Worm (Caenorhabditis elegans) whole organism, L1 larva: ENCODE results near the gene M01H9.2.

Source experiments
- C04F5.9 ChIP-seq: sonication (generic microtip); optimal IDR thresholded peaks from 2 replicates; lab custom pipeline; 2016; ENCODE audit warnings: missing genetic modification characterization, missing compliant biosample characterization
- C16A3.4 ChIP-seq: fragments of 150-350 bp; optimal IDR thresholded peaks from 2 replicates; lab custom pipeline; 2014; ENCODE audit warnings: missing biosample characterization, missing genetic modification characterization
- C34B4.2 ChIP-seq: sonication (generic microtip); optimal IDR thresholded peaks from 2 replicates; lab custom pipeline; 2017; ENCODE audit warnings: mild to moderate bottlenecking, missing genetic modification characterization, missing compliant biosample characterization
- F16B12.6 ChIP-seq: fragments of 150-350 bp; optimal IDR thresholded peaks from 2 replicates; lab custom pipeline; 2014; ENCODE audit warnings: missing biosample characterization, missing genetic modification characterization
- Y116A8C.19 ChIP-seq: sonication (generic microtip); optimal IDR thresholded peaks from 2 replicates; lab custom pipeline; 2016; ENCODE audit warnings: missing compliant biosample characterization, missing genetic modification characterization, borderline replicate concordance
- aha-1 ChIP-seq: fragments of 150-350 bp; optimal IDR thresholded peaks from 2 replicates; lab custom pipeline; 2014; ENCODE audit warnings: missing biosample characterization, missing genetic modification characterization
- aly-2 ChIP-seq: fragments of 150-350 bp; optimal IDR thresholded peaks from 2 replicates; lab custom pipeline; 2014; ENCODE audit warnings: missing biosample characterization, missing genetic modification characterization
- ama-1 ChIP-seq: fragments of 150-350 bp; optimal IDR thresholded peaks from 2 replicates; lab custom pipeline; 2014
- ceh-8 ChIP-seq: fragments of 200-800 bp; sonication (Bioruptor generic); optimal IDR thresholded peaks from 2 replicates; lab custom pipeline; 2018; ENCODE audit warnings: mild to moderate bottlenecking, missing genetic modification characterization, moderate library complexity, missing compliant biosample characterization
- ceh-82 ChIP-seq, 3 experiments: fragments of 150-350 bp in 1 of 3; sonication (generic microtip) in 2 of 3; optimal IDR thresholded peaks; 2 replicates each; lab custom pipeline; 2014 to 2017; ENCODE audit warnings: missing biosample characterization in 3 of 3, missing genetic modification characterization in 3 of 3
- ces-1 ChIP-seq: fragments of 150-350 bp; optimal IDR thresholded peaks from 2 replicates; lab custom pipeline; 2014; ENCODE audit warnings: missing biosample characterization, missing genetic modification reagents, missing genetic modification characterization
- efl-3 ChIP-seq: fragments of 200-800 bp; sonication (Bioruptor generic); optimal IDR thresholded peaks from 2 replicates; lab custom pipeline; 2018; ENCODE audit warnings: mild to moderate bottlenecking, missing genetic modification characterization, missing compliant biosample characterization
- egl-27 ChIP-seq, 2 experiments: fragments of 150-350 bp in 1 of 2; sonication (generic microtip); optimal IDR thresholded peaks; 3 replicates each; lab custom pipeline; 2017 to 2018; ENCODE audit warnings: missing biosample characterization in 2 of 2, missing genetic modification characterization in 2 of 2, missing genetic modification reagents in 2 of 2
- elt-2 ChIP-seq: sonication (generic microtip); optimal IDR thresholded peaks from 2 replicates; lab custom pipeline; 2016; ENCODE audit warnings: missing genetic modification characterization, mild to moderate bottlenecking, inconsistent platforms, missing compliant biosample characterization, missing genetic modification reagents
- elt-3 ChIP-seq, 6 experiments: fragments of 150-350 bp in 1 of 6; sonication (generic microtip); optimal IDR thresholded peaks; 2 replicates each; lab custom pipeline; 2017 to 2018; ENCODE audit warnings: missing biosample characterization in 6 of 6, missing genetic modification characterization in 6 of 6, inconsistent platforms in 1 of 6
- ets-5 ChIP-seq: fragments of 200-800 bp; sonication (Bioruptor generic); IDR thresholded peaks from 2 replicates; pipeline ENCODE4 v1.3.6; 2022; ENCODE audit warnings: missing genetic modification characterization, missing compliant biosample characterization
- fkh-10 ChIP-seq: sonication (generic microtip); optimal IDR thresholded peaks from 2 replicates; lab custom pipeline; 2017; ENCODE audit warnings: missing biosample characterization, missing genetic modification reagents, missing genetic modification characterization
- fkh-4 ChIP-seq: sonication (generic microtip); optimal IDR thresholded peaks from 2 replicates; lab custom pipeline; 2016; ENCODE audit warnings: missing compliant biosample characterization, missing genetic modification characterization, borderline replicate concordance
- fkh-8 ChIP-seq: sonication (generic microtip); optimal IDR thresholded peaks from 2 replicates; lab custom pipeline; 2016; ENCODE audit warnings: mild to moderate bottlenecking, missing genetic modification characterization, missing compliant biosample characterization
- fos-1 ChIP-seq: fragments of 150-350 bp; optimal IDR thresholded peaks from 2 replicates; lab custom pipeline; 2014; ENCODE audit warnings: missing biosample characterization, missing genetic modification characterization
- hlh-4 ChIP-seq: sonication (generic microtip); optimal IDR thresholded peaks from 2 replicates; lab custom pipeline; 2016; ENCODE audit warnings: mild to moderate bottlenecking, missing genetic modification characterization, missing compliant biosample characterization
- hpl-2 ChIP-seq: fragments of 150-350 bp; optimal IDR thresholded peaks from 2 replicates; lab custom pipeline; 2014; ENCODE audit warnings: missing biosample characterization, missing genetic modification reagents, missing genetic modification characterization
- isw-1 ChIP-seq: fragments of 200-800 bp; sonication (Bioruptor generic); IDR thresholded peaks from 2 replicates; pipeline ENCODE4 v1.3.6; 2022; ENCODE audit warnings: missing genetic modification characterization, missing compliant biosample characterization
- jun-1 ChIP-seq: fragments of 150-350 bp; optimal IDR thresholded peaks from 2 replicates; lab custom pipeline; 2014; ENCODE audit warnings: missing biosample characterization, missing genetic modification reagents, missing genetic modification characterization
- lin-13 ChIP-seq: fragments of 150-350 bp; optimal IDR thresholded peaks from 2 replicates; lab custom pipeline; 2014; ENCODE audit warnings: missing biosample characterization, missing genetic modification reagents, missing genetic modification characterization
- lin-15B ChIP-seq: fragments of 150-350 bp; sonication (generic microtip); optimal IDR thresholded peaks from 3 replicates; lab custom pipeline; 2014; ENCODE audit warnings: missing biosample characterization, missing genetic modification characterization
- lin-35 ChIP-seq, 2 experiments: fragments of 150-350 bp; optimal IDR thresholded peaks; 2 replicates each; lab custom pipeline; 2014; ENCODE audit warnings: missing biosample characterization in 2 of 2, missing genetic modification characterization in 2 of 2, missing genetic modification reagents in 2 of 2
- mdl-1 ChIP-seq, 2 experiments: fragments of 150-350 bp; optimal IDR thresholded peaks; 2 replicates each; lab custom pipeline; 2014 to 2017; ENCODE audit warnings: missing biosample characterization in 2 of 2, missing genetic modification characterization in 2 of 2, inconsistent platforms in 1 of 2
- mep-1 ChIP-seq: fragments of 150-350 bp; optimal IDR thresholded peaks from 2 replicates; lab custom pipeline; 2014; ENCODE audit warnings: missing biosample characterization, missing genetic modification characterization
- nhr-19 ChIP-seq: fragments of 200-800 bp; sonication (Bioruptor generic); conservative IDR thresholded peaks from 2 replicates; pipeline ENCODE4 v1.3.6; 2022; ENCODE audit warnings: missing genetic modification characterization, missing compliant biosample characterization
- nhr-28 ChIP-seq: fragments of 150-350 bp; optimal IDR thresholded peaks from 2 replicates; lab custom pipeline; 2014; ENCODE audit warnings: missing biosample characterization, missing genetic modification characterization
- nhr-47 ChIP-seq: sonication (generic microtip); optimal IDR thresholded peaks from 2 replicates; lab custom pipeline; 2016; ENCODE audit warnings: mild to moderate bottlenecking, missing genetic modification characterization, moderate library complexity, missing compliant biosample characterization
- nhr-71 ChIP-seq: sonication (generic microtip); optimal IDR thresholded peaks from 2 replicates; lab custom pipeline; 2016; ENCODE audit warnings: mild to moderate bottlenecking, missing genetic modification characterization, moderate library complexity, missing compliant biosample characterization
- nhr-76 ChIP-seq: sonication (generic microtip); optimal IDR thresholded peaks from 2 replicates; lab custom pipeline; 2017; ENCODE audit warnings: missing biosample characterization, missing genetic modification characterization
- nhr-77 ChIP-seq: fragments of 150-350 bp; optimal IDR thresholded peaks from 2 replicates; lab custom pipeline; 2014; ENCODE audit warnings: missing biosample characterization, missing genetic modification characterization
- nhr-84 ChIP-seq: sonication (generic microtip); optimal IDR thresholded peaks from 2 replicates; lab custom pipeline; 2017; ENCODE audit warnings: missing biosample characterization, missing genetic modification characterization
- nhr-85 ChIP-seq: sonication (generic microtip); peaks from one replicate; lab custom pipeline; 2016; ENCODE audit warnings: missing genetic modification characterization, inconsistent platforms, missing compliant biosample characterization
- nhr-90 ChIP-seq: sonication (generic microtip); optimal IDR thresholded peaks from 2 replicates; lab custom pipeline; 2016; ENCODE audit warnings: mild to moderate bottlenecking, missing genetic modification characterization, missing compliant biosample characterization; ENCODE audit not compliant: poor library complexity
- pag-3 ChIP-seq: sonication (generic microtip); optimal IDR thresholded peaks from 2 replicates; lab custom pipeline; 2017; ENCODE audit warnings: missing genetic modification characterization, mild to moderate bottlenecking, missing compliant biosample characterization, antibody characterized with exemption, borderline replicate concordance; ENCODE audit not compliant: insufficient read depth
- pax-3 ChIP-seq: fragments of 200-800 bp; sonication (Bioruptor generic); optimal IDR thresholded peaks from 2 replicates; lab custom pipeline; 2018; ENCODE audit warnings: mild to moderate bottlenecking, missing genetic modification characterization, moderate library complexity, missing compliant biosample characterization
- pqm-1 ChIP-seq: sonication (generic microtip); optimal IDR thresholded peaks from 3 replicates; lab custom pipeline; 2017; ENCODE audit warnings: missing biosample characterization, missing genetic modification characterization
- snu-23 ChIP-seq: sonication (generic microtip); optimal IDR thresholded peaks from 2 replicates; lab custom pipeline; 2016; ENCODE audit warnings: missing genetic modification characterization, missing compliant biosample characterization
- sup-37 ChIP-seq: fragments of 200-800 bp; sonication (Bioruptor generic); optimal IDR thresholded peaks from 2 replicates; lab custom pipeline; 2018; ENCODE audit warnings: mild to moderate bottlenecking, missing genetic modification characterization, missing compliant biosample characterization
- tbx-2 ChIP-seq: sonication (generic microtip); optimal IDR thresholded peaks from 2 replicates; lab custom pipeline; 2016; ENCODE audit warnings: missing genetic modification characterization, missing compliant biosample characterization
- tlp-1 ChIP-seq: fragments of 150-350 bp; optimal IDR thresholded peaks from 2 replicates; lab custom pipeline; 2014; ENCODE audit warnings: missing biosample characterization, missing genetic modification characterization
- unc-130 ChIP-seq: fragments of 150-350 bp; optimal IDR thresholded peaks from 2 replicates; lab custom pipeline; 2017; ENCODE audit warnings: missing biosample characterization, missing genetic modification characterization, inconsistent platforms
- unc-62 ChIP-seq: fragments of 150-350 bp; optimal IDR thresholded peaks from 2 replicates; lab custom pipeline; 2014; ENCODE audit warnings: missing biosample characterization, missing genetic modification reagents, missing genetic modification characterization
- unc-98 ChIP-seq: fragments of 200-800 bp; sonication (Bioruptor generic); IDR thresholded peaks from 2 replicates; pipeline ENCODE4 v1.3.6; 2022; ENCODE audit warnings: missing genetic modification characterization, missing compliant biosample characterization
- xbp-1 ChIP-seq: sonication (generic microtip); optimal IDR thresholded peaks from 2 replicates; lab custom pipeline; 2016; ENCODE audit warnings: missing genetic modification characterization, missing compliant biosample characterization
- zip-4 ChIP-seq: fragments of 200-800 bp; sonication (Bioruptor generic); optimal IDR thresholded peaks from 2 replicates; lab custom pipeline; 2018; ENCODE audit warnings: mild to moderate bottlenecking, missing genetic modification characterization, moderate library complexity, missing compliant biosample characterization
- ztf-4 ChIP-seq: fragments of 150-350 bp; optimal IDR thresholded peaks from 2 replicates; lab custom pipeline; 2014; ENCODE audit warnings: missing biosample characterization, missing genetic modification characterization

The M01H9.2 gene

DNA sequence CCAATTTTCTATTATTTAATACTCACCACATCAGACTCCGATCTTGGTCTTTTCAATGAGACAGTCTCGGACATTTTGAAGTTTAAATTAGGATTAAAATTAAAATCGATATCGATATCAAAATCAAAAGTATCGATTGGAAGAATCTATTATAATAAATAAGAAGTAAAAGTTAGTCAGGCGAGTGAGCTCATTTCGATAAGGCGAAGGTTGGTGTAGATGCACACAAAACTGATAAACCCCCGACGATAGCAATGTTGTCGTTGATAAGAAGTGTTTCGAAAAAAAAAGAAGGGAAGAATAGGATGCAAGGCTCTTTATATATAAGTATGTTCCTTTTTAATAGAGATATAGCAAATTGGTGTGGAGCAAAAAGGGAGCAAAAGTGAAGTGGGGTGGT, 19.5 kb upstream of the M01H9.2 start, which contains the start of gene M01H9.4:
Gene M01H9.4 (minus strand): TSS at position 379 of the 400 bp plus-strand sequence.
- no peak for TF ChIP-seq unc-130 (tag; lab: Kevin White, UChicago)
- TF ChIP-seq nhr-76 = no peak
- TF ChIP-seq Y116A8C.19 (tag; lab: Kevin White, UChicago) = no peak
- TF ChIP-seq jun-1 (tag; lab: Kevin White, UChicago) = peak; percentile 2
- no peak for TF ChIP-seq C34B4.2 (tag; lab: Kevin White, UChicago)
- no peak for TF ChIP-seq ceh-82 (tag; optimal IDR thresholded peaks at IDR 0.05; lab: Kevin White, UChicago)
- TF ChIP-seq lin-15B (tag; lab: Kevin White, UChicago) = no peak
- TF ChIP-seq fkh-4 (tag; lab: Kevin White, UChicago) = no peak
- no peak for TF ChIP-seq aha-1 (tag; lab: Kevin White, UChicago)
- no peak for TF ChIP-seq mep-1 (tag; lab: Kevin White, UChicago)
- TF ChIP-seq pax-3 = no peak
- TF ChIP-seq aly-2 (tag; lab: Kevin White, UChicago) = no peak
- TF ChIP-seq nhr-77 (tag; lab: Kevin White, UChicago) = no peak
- TF ChIP-seq nhr-84 (tag; lab: Kevin White, UChicago) = no peak
- peak; percentile 71 for TF ChIP-seq pqm-1 (tag; lab: Kevin White, UChicago)
- TF ChIP-seq xbp-1 = no peak
- TF ChIP-seq ces-1 (GFP tag; lab: Kevin White, UChicago) = no peak
- no peak for TF ChIP-seq F16B12.6
- TF ChIP-seq nhr-71 (tag; lab: Kevin White, UChicago) = peak; percentile 17
- no peak for TF ChIP-seq ama-1 (lab: Kevin White, UChicago)
- TF ChIP-seq nhr-19 (GFP tag; lab: Robert Waterston, UW) = no peak
- no peak for TF ChIP-seq unc-98 (GFP tag; lab: Robert Waterston, UW)
- no peak for TF ChIP-seq hlh-4 (tag; lab: Kevin White, UChicago)
- peak in 1 of 2 experiments; percentile 6 for TF ChIP-seq lin-35 (GFP tag; optimal IDR thresholded peaks at IDR 0.05; lab: Kevin White, UChicago)
- no peak for TF ChIP-seq unc-62 (GFP tag; lab: Kevin White, UChicago)
- TF ChIP-seq C16A3.4 (tag; lab: Kevin White, UChicago) = no peak
- TF ChIP-seq fos-1 = no peak
- no peak for TF ChIP-seq nhr-85
- peak; percentile 92 for TF ChIP-seq elt-2 (tag; lab: Kevin White, UChicago)
- peak; percentile 39 for TF ChIP-seq tlp-1 (tag; lab: Kevin White, UChicago)
- TF ChIP-seq isw-1 (GFP tag; lab: Robert Waterston, UW) = no peak
- peak; percentile 9 for TF ChIP-seq nhr-90 (tag; lab: Kevin White, UChicago)
- no peak for TF ChIP-seq elt-3 (tag; optimal IDR thresholded peaks at IDR 0.05; lab: Kevin White, UChicago)
- TF ChIP-seq mdl-1 (tag; optimal IDR thresholded peaks at IDR 0.05; lab: Kevin White, UChicago) = no peak
- no peak for TF ChIP-seq nhr-28

DNA sequence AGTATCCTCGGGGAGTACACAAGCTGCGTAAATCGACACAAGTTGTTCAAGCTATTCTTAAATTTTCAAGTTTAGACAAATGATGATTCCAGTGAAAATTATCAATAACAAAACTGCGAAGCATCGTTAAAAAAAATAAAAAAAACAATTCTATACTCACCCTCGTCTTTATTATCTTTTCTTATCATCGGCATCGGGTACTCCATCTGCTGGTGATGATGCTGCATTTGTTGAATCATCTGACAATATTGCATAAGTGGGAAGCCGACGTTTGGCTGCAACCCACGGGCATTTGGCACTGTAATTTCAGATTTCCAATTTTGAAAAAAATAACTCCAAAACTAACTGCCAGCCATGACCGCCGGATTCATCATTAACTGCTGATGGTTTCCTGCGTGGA, 18.3 kb upstream of the M01H9.2 start:
- no peak for TF ChIP-seq mdl-1 (tag; optimal IDR thresholded peaks at IDR 0.05; lab: Kevin White, UChicago)
- no peak for TF ChIP-seq efl-3 (GFP tag; lab: Kevin White, UChicago)
- TF ChIP-seq nhr-84 (tag; lab: Kevin White, UChicago) = no peak
- no peak for TF ChIP-seq C04F5.9
- peak; percentile 26 for TF ChIP-seq elt-2 (tag; lab: Kevin White, UChicago)
- no peak for TF ChIP-seq snu-23 (GFP tag; lab: Kevin White, UChicago)
- TF ChIP-seq hpl-2 (GFP tag; lab: Kevin White, UChicago) = no peak
- no peak for TF ChIP-seq hlh-4 (tag; lab: Kevin White, UChicago)
- no peak for TF ChIP-seq ceh-82 (tag; optimal IDR thresholded peaks at IDR 0.05; lab: Kevin White, UChicago)

DNA sequence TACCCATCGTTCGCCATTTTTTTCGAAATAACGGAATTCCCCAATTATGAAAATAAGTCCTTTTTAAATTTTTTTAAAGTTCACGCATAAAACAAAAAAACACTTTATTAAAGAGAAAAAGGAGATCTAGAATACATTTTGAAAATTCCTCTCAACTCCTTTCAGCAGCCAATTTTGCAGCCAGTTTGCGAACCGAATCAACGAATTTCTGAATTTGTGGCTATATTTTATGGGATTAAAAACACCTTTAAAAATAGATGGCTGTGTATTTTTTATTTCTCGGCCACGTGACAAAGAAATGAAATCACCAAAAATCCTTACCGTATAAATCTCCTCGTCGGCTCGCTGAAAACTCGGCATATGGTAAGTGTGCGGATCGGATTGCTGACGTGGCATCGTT, 17.0 kb upstream of the M01H9.2 start, which contains the start of gene M01H9.10:
Gene M01H9.10 (minus strand): TSS at position 101 of the 400 bp plus-strand sequence.
- TF ChIP-seq snu-23 (GFP tag; lab: Kevin White, UChicago) = no peak
- no peak for TF ChIP-seq ztf-4 (tag; lab: Kevin White, UChicago)
- TF ChIP-seq fkh-10 (GFP tag; lab: Kevin White, UChicago) = no peak
- TF ChIP-seq egl-27 (tag; optimal IDR thresholded peaks at IDR 0.05; lab: Kevin White, UChicago) = no peak
- TF ChIP-seq fkh-8 (tag; lab: Kevin White, UChicago) = no peak
- no peak for TF ChIP-seq zip-4 (GFP tag; lab: Kevin White, UChicago)
- TF ChIP-seq ets-5 (GFP tag; lab: Robert Waterston, UW) = no peak
- no peak for TF ChIP-seq nhr-47 (tag; lab: Kevin White, UChicago)
- no peak for TF ChIP-seq sup-37 (GFP tag; lab: Kevin White, UChicago)
- TF ChIP-seq tbx-2 (tag; lab: Kevin White, UChicago) = no peak
- TF ChIP-seq hpl-2 (GFP tag; lab: Kevin White, UChicago) = no peak
- no peak for TF ChIP-seq mdl-1 (tag; optimal IDR thresholded peaks at IDR 0.05; lab: Kevin White, UChicago)
- TF ChIP-seq ceh-8 (GFP tag; lab: Kevin White, UChicago) = no peak
- no peak for TF ChIP-seq pag-3
- no peak for TF ChIP-seq nhr-84 (tag; lab: Kevin White, UChicago)
- no peak for TF ChIP-seq lin-13
